Fruit fly (Drosophila melanogaster) whole organism, embryonic: ENCODE measurements around the gene CG18766.

Experiments
- Bdp1 ChIP-seq: fragments of 200-800 bp; sonication (Bioruptor generic); optimal IDR thresholded peaks from 3 replicates; lab custom pipeline; 2016; ENCODE audit warnings: missing biosample characterization, missing genetic modification characterization
- Bgb ChIP-seq: fragments of 200-800 bp; sonication (Bioruptor generic); IDR thresholded peaks from 2 replicates; pipeline ENCODE4 v1.3.6; 2022; ENCODE audit warnings: missing biosample characterization, missing genetic modification characterization; ENCODE audit not compliant: partially characterized antibody
- CG10147 ChIP-seq: fragments of 200-800 bp; sonication (Bioruptor generic); optimal IDR thresholded peaks from 2 replicates; lab custom pipeline; 2019; ENCODE audit warnings: missing biosample characterization, mild to moderate bottlenecking, missing genetic modification characterization, moderate library complexity
- CG11093 ChIP-seq: fragments of 200-800 bp; sonication (Bioruptor generic); IDR thresholded peaks from 3 replicates; pipeline ENCODE4 v1.3.6; 2022; ENCODE audit warnings: missing biosample characterization, missing genetic modification characterization
- CG11723 ChIP-seq: fragments of 200-800 bp; sonication (Bioruptor generic); optimal IDR thresholded peaks from 2 replicates; lab custom pipeline; 2017; ENCODE audit warnings: missing biosample characterization, mild to moderate bottlenecking, missing genetic modification characterization
- CG12391 ChIP-seq: fragments of 200-800 bp; sonication (Bioruptor generic); optimal IDR thresholded peaks from 3 replicates; lab custom pipeline; 2018; ENCODE audit warnings: missing biosample characterization, mild to moderate bottlenecking, missing genetic modification characterization, moderate library complexity
- CG1529 ChIP-seq: fragments of 200-800 bp; sonication (Bioruptor generic); optimal IDR thresholded peaks from 3 replicates; lab custom pipeline; 2018; ENCODE audit warnings: missing biosample characterization, missing genetic modification characterization
- CG16815 ChIP-seq: fragments of 200-800 bp; sonication (Bioruptor generic); optimal IDR thresholded peaks from 3 replicates; lab custom pipeline; 2017; ENCODE audit warnings: missing biosample characterization, mild to moderate bottlenecking, missing genetic modification characterization
- CG17361 ChIP-seq: fragments of 200-800 bp; sonication (Bioruptor generic); IDR thresholded peaks from 3 replicates; pipeline ENCODE4 v1.3.6; 2022; ENCODE audit warnings: missing biosample characterization, missing genetic modification characterization
- CG17829 ChIP-seq: fragments of 200-800 bp; optimal IDR thresholded peaks from 2 replicates; lab custom pipeline; 2019; ENCODE audit warnings: missing biosample characterization, mild to moderate bottlenecking, missing genetic modification characterization, moderate library complexity
- CG18262 ChIP-seq: fragments of 200-800 bp; optimal IDR thresholded peaks from 3 replicates; lab custom pipeline; 2019; ENCODE audit warnings: missing biosample characterization, mild to moderate bottlenecking, missing genetic modification characterization, moderate library complexity
- CG2202 ChIP-seq: fragments of 200-800 bp; sonication (Bioruptor generic); optimal IDR thresholded peaks from 2 replicates; lab custom pipeline; 2018; ENCODE audit warnings: missing biosample characterization, mild to moderate bottlenecking, missing genetic modification characterization
- CG2712 ChIP-seq: fragments of 200-800 bp; optimal IDR thresholded peaks from 3 replicates; lab custom pipeline; 2019; ENCODE audit warnings: missing biosample characterization, mild to moderate bottlenecking, missing genetic modification characterization, moderate library complexity
- CG2889 ChIP-seq: fragments of 200-800 bp; sonication (Bioruptor generic); IDR thresholded peaks from 3 replicates; pipeline ENCODE4 v1.3.6; 2022; ENCODE audit warnings: missing biosample characterization, missing genetic modification characterization
- CG32767 ChIP-seq: fragments of 200-800 bp; sonication (Bioruptor generic); IDR thresholded peaks from 2 replicates; pipeline ENCODE4 v1.3.6; 2022; ENCODE audit warnings: missing biosample characterization, missing genetic modification characterization
- CG34422 ChIP-seq: fragments of 200-800 bp; sonication (Bioruptor generic); IDR thresholded peaks from 3 replicates; pipeline ENCODE4 v1.3.6; 2022; ENCODE audit warnings: missing biosample characterization, missing genetic modification characterization
- CG4282 ChIP-seq: fragments of 200-800 bp; sonication (Bioruptor generic); optimal IDR thresholded peaks from 2 replicates; lab custom pipeline; 2016; ENCODE audit warnings: missing biosample characterization, missing genetic modification characterization
- CG8478 ChIP-seq: fragments of >200 bp; optimal IDR thresholded peaks from 2 replicates; lab custom pipeline; 2018
- CG9817 ChIP-seq: fragments of 200-800 bp; sonication (Bioruptor generic); optimal IDR thresholded peaks from 2 replicates; lab custom pipeline; 2018; ENCODE audit warnings: missing biosample characterization, mild to moderate bottlenecking, missing genetic modification characterization, moderate library complexity
- Elba2 ChIP-seq: fragments of 200-800 bp; sonication (Bioruptor generic); optimal IDR thresholded peaks from 3 replicates; lab custom pipeline; 2016; ENCODE audit warnings: missing biosample characterization, missing genetic modification characterization
- HLH4C ChIP-seq: fragments of 200-800 bp; sonication (Bioruptor generic); IDR thresholded peaks from 3 replicates; pipeline ENCODE4 v1.3.6; 2022; ENCODE audit warnings: missing biosample characterization, missing genetic modification characterization; ENCODE audit not compliant: partially characterized antibody
- Hey ChIP-seq: fragments of 200-800 bp; sonication (Bioruptor generic); optimal IDR thresholded peaks from 3 replicates; lab custom pipeline; 2018; ENCODE audit warnings: missing biosample characterization, mild to moderate bottlenecking, missing genetic modification characterization
- Lhr ChIP-seq: fragments of 200-800 bp; sonication (Bioruptor generic); optimal IDR thresholded peaks from 3 replicates; lab custom pipeline; 2017; ENCODE audit warnings: mild to moderate bottlenecking, missing biosample characterization, missing genetic modification reagents, missing genetic modification characterization
- Mad ChIP-seq: fragments of 200-800 bp; sonication (Bioruptor generic); optimal IDR thresholded peaks from 2 replicates; lab custom pipeline; 2016; ENCODE audit warnings: missing biosample characterization, missing genetic modification characterization
- Sox102F ChIP-seq: fragments of 200-800 bp; sonication (Bioruptor generic); optimal IDR thresholded peaks from 2 replicates; lab custom pipeline; 2018; ENCODE audit warnings: missing biosample characterization, mild to moderate bottlenecking, missing genetic modification characterization, moderate library complexity
- ash1 ChIP-seq: fragments of 200-800 bp; sonication (Bioruptor generic); optimal IDR thresholded peaks from 2 replicates; lab custom pipeline; 2018; ENCODE audit warnings: missing biosample characterization, mild to moderate bottlenecking, missing genetic modification characterization
- bab2 ChIP-seq: fragments of 200-800 bp; sonication (Bioruptor generic); optimal IDR thresholded peaks from 2 replicates; lab custom pipeline; 2016; ENCODE audit warnings: missing biosample characterization, missing genetic modification characterization
- bbx ChIP-seq: fragments of 200-800 bp; sonication (Bioruptor generic); IDR thresholded peaks from 2 replicates; pipeline ENCODE4 v1.3.6; 2022; ENCODE audit warnings: missing biosample characterization, missing genetic modification characterization; ENCODE audit not compliant: partially characterized antibody
- bowl ChIP-seq: fragments of 200-800 bp; sonication (Bioruptor generic); IDR thresholded peaks from 2 replicates; pipeline ENCODE4 v1.3.6; 2022; ENCODE audit warnings: missing biosample characterization, missing genetic modification characterization
- disco-r ChIP-seq: fragments of 200-800 bp; sonication (Bioruptor generic); optimal IDR thresholded peaks from 2 replicates; lab custom pipeline; 2016; ENCODE audit warnings: missing biosample characterization, missing genetic modification characterization
- eyg ChIP-seq: fragments of 200-800 bp; sonication (Bioruptor generic); optimal IDR thresholded peaks from 3 replicates; lab custom pipeline; 2016; ENCODE audit warnings: missing biosample characterization, missing genetic modification characterization
- fd102C ChIP-seq: fragments of 200-800 bp; sonication (Bioruptor generic); optimal IDR thresholded peaks from 2 replicates; lab custom pipeline; 2018; ENCODE audit warnings: missing biosample characterization, mild to moderate bottlenecking, missing genetic modification characterization, moderate library complexity
- fu2 ChIP-seq: fragments of 200-800 bp; sonication (Bioruptor generic); optimal IDR thresholded peaks from 2 replicates; lab custom pipeline; 2016; ENCODE audit warnings: missing biosample characterization, missing genetic modification characterization
- gsb ChIP-seq: fragments of 200-800 bp; sonication (Bioruptor generic); IDR thresholded peaks from 2 replicates; pipeline ENCODE4 v1.3.6; 2022; ENCODE audit warnings: missing biosample characterization, missing genetic modification characterization
- gsb-n ChIP-seq: fragments of 200-800 bp; sonication (Bioruptor generic); optimal IDR thresholded peaks from 3 replicates; lab custom pipeline; 2018; ENCODE audit warnings: missing biosample characterization, mild to moderate bottlenecking, missing genetic modification characterization
- hbn ChIP-seq: fragments of 200-800 bp; sonication (Bioruptor generic); IDR thresholded peaks from 2 replicates; pipeline ENCODE4 v1.3.6; 2022; ENCODE audit warnings: missing biosample characterization, missing genetic modification characterization; ENCODE audit not compliant: partially characterized antibody
- jumu ChIP-seq: fragments of 200-800 bp; sonication (Bioruptor generic); optimal IDR thresholded peaks from 3 replicates; lab custom pipeline; 2016; ENCODE audit warnings: missing biosample characterization, missing genetic modification characterization
- kah ChIP-seq: fragments of 200-800 bp; sonication (Bioruptor generic); optimal IDR thresholded peaks from 2 replicates; lab custom pipeline; 2018; ENCODE audit warnings: missing biosample characterization, mild to moderate bottlenecking, missing genetic modification characterization
- lilli ChIP-seq: fragments of 200-800 bp; sonication (Bioruptor generic); optimal IDR thresholded peaks from 3 replicates; lab custom pipeline; 2016; ENCODE audit warnings: missing biosample characterization, missing genetic modification characterization
- mam ChIP-seq: fragments of 200-800 bp; sonication (Bioruptor generic); optimal IDR thresholded peaks from 3 replicates; lab custom pipeline; 2016; ENCODE audit warnings: missing biosample characterization, missing genetic modification characterization
- org-1 ChIP-seq: fragments of 200-800 bp; sonication (Bioruptor generic); optimal IDR thresholded peaks from 2 replicates; lab custom pipeline; 2017; ENCODE audit warnings: missing biosample characterization, missing genetic modification characterization
- phol ChIP-seq: fragments of 200-800 bp; sonication (Bioruptor generic); optimal IDR thresholded peaks from 3 replicates; lab custom pipeline; 2018; ENCODE audit warnings: missing biosample characterization, mild to moderate bottlenecking, missing genetic modification characterization, moderate library complexity
- pros ChIP-seq: fragments of 200-800 bp; sonication (Bioruptor generic); optimal IDR thresholded peaks from 3 replicates; lab custom pipeline; 2019; ENCODE audit warnings: missing biosample characterization, mild to moderate bottlenecking, missing genetic modification characterization, moderate library complexity
- pum ChIP-seq: fragments of 200-800 bp; sonication (Bioruptor generic); optimal IDR thresholded peaks from 2 replicates; lab custom pipeline; 2016; ENCODE audit warnings: missing biosample characterization, missing genetic modification characterization
- ranshi ChIP-seq: fragments of 200-800 bp; sonication (Bioruptor generic); IDR thresholded peaks from 2 replicates; pipeline ENCODE4 v1.3.6; 2022; ENCODE audit warnings: missing biosample characterization, missing genetic modification characterization
- ro ChIP-seq: fragments of 200-800 bp; sonication (Bioruptor generic); IDR thresholded peaks from 2 replicates; pipeline ENCODE4 v1.3.6; 2022; ENCODE audit warnings: missing biosample characterization, missing genetic modification characterization
- shn ChIP-seq: fragments of 200-800 bp; sonication (Bioruptor generic); optimal IDR thresholded peaks from 3 replicates; lab custom pipeline; 2016; ENCODE audit warnings: missing biosample characterization, missing genetic modification characterization
- tap ChIP-seq: fragments of 200-800 bp; optimal IDR thresholded peaks from 3 replicates; lab custom pipeline; 2019; ENCODE audit warnings: missing biosample characterization, mild to moderate bottlenecking, missing genetic modification characterization, moderate library complexity
- tll ChIP-seq, 2 experiments: fragments of 200-800 bp in 1 of 2; fragments of >200 bp in 1 of 2; sonication (Bioruptor generic) in 1 of 2; optimal IDR thresholded peaks; 2 replicates each; lab custom pipeline; 2017 to 2019; ENCODE audit warnings: missing biosample characterization in 2 of 2, missing genetic modification characterization in 2 of 2, mild to moderate bottlenecking in 1 of 2, moderate library complexity in 1 of 2
- trem ChIP-seq: fragments of 200-800 bp; optimal IDR thresholded peaks from 3 replicates; lab custom pipeline; 2019; ENCODE audit warnings: missing biosample characterization, mild to moderate bottlenecking, missing genetic modification characterization, moderate library complexity
- twi ChIP-seq: fragments of 200-800 bp; optimal IDR thresholded peaks from 2 replicates; lab custom pipeline; 2019; ENCODE audit warnings: missing biosample characterization, mild to moderate bottlenecking, missing genetic modification characterization, moderate library complexity

CG18766 gene

DNA sequence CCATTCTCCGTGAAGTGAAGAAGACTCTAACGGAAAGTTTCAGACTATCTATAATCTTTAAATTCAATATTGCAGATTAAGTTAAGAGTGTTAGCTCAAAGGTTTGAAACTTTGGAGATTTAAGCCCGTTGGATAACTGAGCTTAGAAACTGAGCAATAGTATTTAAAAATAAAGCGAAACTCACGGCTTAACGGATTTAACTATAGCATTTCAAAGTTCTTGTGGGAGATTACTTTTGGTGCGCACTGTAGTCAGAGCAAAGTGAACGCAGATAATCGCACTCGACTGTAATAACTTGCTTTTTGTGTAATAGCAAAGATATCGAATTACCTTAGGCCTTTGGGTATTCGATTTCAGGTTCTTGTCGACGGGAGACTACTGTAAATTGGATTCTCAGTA, 37.2 kb upstream of the CG18766 start, which contains the start of gene mrt (continued):
- peak; percentile 41 for TF ChIP-seq Sox102F (GFP tag; lab: Kevin White, UChicago)
- peak; percentile 66 for TF ChIP-seq mam (GFP tag; lab: Kevin White, UChicago)
- TF ChIP-seq CG12391 (tag; lab: Kevin White, UChicago): peak; percentile 64
- TF ChIP-seq fd102C: no peak
- no peak for TF ChIP-seq CG1529
- TF ChIP-seq fu2 (GFP tag; lab: Kevin White, UChicago): peak; percentile 55
- TF ChIP-seq HLH4C: no peak; the same call in 2 of the 3 replicates
- no peak for TF ChIP-seq Hey (tag; lab: Kevin White, UChicago)
- no peak for TF ChIP-seq eyg (GFP tag; lab: Kevin White, UChicago)
- no peak for TF ChIP-seq pros
- peak; percentile 11 for TF ChIP-seq gsb-n (tag; lab: Kevin White, UChicago)
- peak; percentile 83 for TF ChIP-seq lilli (GFP tag; lab: Kevin White, UChicago)
- TF ChIP-seq Mad (GFP tag; lab: Kevin White, UChicago): no peak
- TF ChIP-seq Elba2 (GFP tag; lab: Kevin White, UChicago): no peak
- TF ChIP-seq CG9817: peak; percentile 54
- TF ChIP-seq Bdp1 (GFP tag; lab: Kevin White, UChicago): peak; percentile 19
- peak; percentile 43 for TF ChIP-seq org-1 (GFP tag; lab: Kevin White, UChicago)
- no peak for TF ChIP-seq gsb (GFP tag; lab: Robert Waterston, UW)
- no peak for TF ChIP-seq twi (tag; lab: Kevin White, UChicago)
- no peak for TF ChIP-seq ash1 (GFP tag; lab: Kevin White, UChicago)
- TF ChIP-seq hbn (GFP tag; lab: Robert Waterston, UW): no peak
- TF ChIP-seq Bgb (GFP tag; lab: Robert Waterston, UW): no peak
- no peak; the same call in 1 of the 2 replicates for TF ChIP-seq CG32767 (GFP tag; lab: Robert Waterston, UW)
- TF ChIP-seq tll (GFP tag; optimal IDR thresholded peaks at IDR 0.05; lab: Kevin White, UChicago): no peak
- TF ChIP-seq CG16815 (GFP tag; lab: Kevin White, UChicago): peak; percentile 52
- peak; percentile 46 for TF ChIP-seq shn (GFP tag; lab: Kevin White, UChicago)
- no peak for TF ChIP-seq CG10147 (GFP tag; lab: Kevin White, UChicago)
- TF ChIP-seq CG11723 (GFP tag; lab: Kevin White, UChicago): peak; percentile 15
- TF ChIP-seq bbx (GFP tag; lab: Robert Waterston, UW): no peak
- peak; percentile 21; the same call in 1 of the 3 replicates for TF ChIP-seq CG34422 (GFP tag; lab: Robert Waterston, UW)
- peak; percentile 21 for TF ChIP-seq trem (tag; lab: Kevin White, UChicago)
- 0 out of 3 replicates have a peak, but pooled peaks have one; percentile 45 for TF ChIP-seq CG2889
- peak; percentile 54 for TF ChIP-seq pum (GFP tag; lab: Kevin White, UChicago)
- peak; percentile 48 for TF ChIP-seq disco-r (GFP tag; lab: Kevin White, UChicago)
- TF ChIP-seq CG2712 (tag; lab: Kevin White, UChicago): peak; percentile 53
- TF ChIP-seq CG8478 (lab: Kevin White, UChicago): no peak
- TF ChIP-seq jumu (GFP tag; lab: Kevin White, UChicago): peak; percentile 18
- TF ChIP-seq CG17361: peak; percentile 49; the same call in 2 of the 3 replicates
- peak; percentile 24 for TF ChIP-seq CG4282 (GFP tag; lab: Kevin White, UChicago)
- TF ChIP-seq bowl (GFP tag; lab: Robert Waterston, UW): 0 out of 2 replicates have a peak, but pooled peaks have one; percentile 25
- TF ChIP-seq ro (GFP tag; lab: Robert Waterston, UW): no peak
- peak; percentile 34 for TF ChIP-seq CG18262 (tag; lab: Kevin White, UChicago)
- TF ChIP-seq ranshi (GFP tag; lab: Robert Waterston, UW): peak; percentile 55; the same call in 1 of the 2 replicates
- TF ChIP-seq bab2 (GFP tag; lab: Kevin White, UChicago): peak; percentile 28
- peak; percentile 53 for TF ChIP-seq phol (tag; lab: Kevin White, UChicago)
- TF ChIP-seq CG17829 (tag; lab: Kevin White, UChicago): peak; percentile 32
- TF ChIP-seq CG2202 (tag; lab: Kevin White, UChicago): no peak
- no peak for TF ChIP-seq tap
- no peak for TF ChIP-seq CG11093 (GFP tag; lab: Robert Waterston, UW)
- no peak for TF ChIP-seq kah (GFP tag; lab: Kevin White, UChicago)
- TF ChIP-seq Lhr (GFP tag; lab: Kevin White, UChicago): no peak
